Fruit fly (Drosophila melanogaster) S2 (cell line): ENCODE measurements around the gene Gpdh3.

Experiments
- CG8478 ChIP-seq: fragments of >200 bp; optimal IDR thresholded peaks from 2 replicates; lab custom pipeline; 2018
- CTCF ChIP-seq, 2 experiments: fragments of >200 bp; optimal IDR thresholded peaks; 2 replicates each; lab custom pipeline; 2018

DNA sequence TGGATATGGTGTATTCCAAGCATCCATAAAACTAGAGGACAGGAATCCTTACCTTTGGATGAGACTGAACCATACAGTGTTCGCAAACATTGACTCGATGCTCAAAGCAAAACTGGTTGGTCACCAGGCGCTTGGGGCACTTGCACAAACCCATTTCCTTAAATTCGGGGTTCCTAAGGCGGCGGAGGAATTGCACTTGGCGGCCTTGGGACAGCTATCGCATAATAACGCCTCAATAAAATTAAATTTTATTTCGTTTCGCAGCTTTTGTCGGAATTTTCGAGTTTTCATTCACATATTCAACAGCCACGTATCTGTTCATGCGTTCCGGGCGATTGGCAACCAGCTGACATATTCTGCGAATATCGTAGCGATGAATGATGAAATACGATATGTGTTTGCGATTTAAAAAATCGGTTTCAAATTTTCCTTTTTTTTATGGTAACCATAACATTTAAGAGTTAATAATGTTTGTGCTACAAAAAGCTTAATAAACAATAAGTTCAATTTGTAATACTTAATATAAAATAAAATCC lies 16.1 kb upstream of the Gpdh3 start, which contains the start of gene CG5382:
- no peak for TF ChIP-seq CTCF (optimal IDR thresholded peaks at IDR 0.05; lab: Kevin White, UChicago)
- no peak for TF ChIP-seq CG8478 (lab: Kevin White, UChicago)
